Fruit fly (Drosophila melanogaster) whole organism, embryonic: ENCODE results near the gene Or65a.

ENCODE experiments used
- BEAF-32 ChIP-seq: fragments of 200-800 bp; sonication (Bioruptor generic); optimal IDR thresholded peaks from 3 replicates; lab custom pipeline; 2017; ENCODE audit warnings: missing biosample characterization, missing genetic modification characterization, mild to moderate bottlenecking, moderate library complexity, missing genetic modification reagents
- CG12769 ChIP-seq: fragments of 200-800 bp; sonication (Bioruptor generic); optimal IDR thresholded peaks from 2 replicates; lab custom pipeline; 2019; ENCODE audit warnings: missing biosample characterization, mild to moderate bottlenecking, missing genetic modification characterization, moderate library complexity
- CG15696 ChIP-seq: fragments of 200-800 bp; sonication (Bioruptor generic); optimal IDR thresholded peaks from 2 replicates; lab custom pipeline; 2019; ENCODE audit warnings: missing biosample characterization, mild to moderate bottlenecking, missing genetic modification characterization, moderate library complexity
- CG1602 ChIP-seq: fragments of 200-800 bp; sonication (Bioruptor generic); optimal IDR thresholded peaks from 3 replicates; lab custom pipeline; 2016; ENCODE audit warnings: missing biosample characterization, missing genetic modification characterization
- CG1832 ChIP-seq: fragments of 200-800 bp; sonication (Bioruptor generic); optimal IDR thresholded peaks from 2 replicates; lab custom pipeline; 2017; ENCODE audit warnings: missing biosample characterization, mild to moderate bottlenecking, missing genetic modification characterization, inconsistent platforms
- CG18619 ChIP-seq: fragments of 200-800 bp; sonication (Bioruptor generic); optimal IDR thresholded peaks from 3 replicates; lab custom pipeline; 2017; ENCODE audit warnings: missing biosample characterization, mild to moderate bottlenecking, missing genetic modification characterization
- CG2199 ChIP-seq: fragments of 200-800 bp; sonication (Bioruptor generic); IDR thresholded peaks from 3 replicates; pipeline ENCODE4 v1.3.6; 2022; ENCODE audit warnings: missing biosample characterization, missing genetic modification characterization
- CG6765 ChIP-seq: fragments of 200-800 bp; sonication (Bioruptor generic); optimal IDR thresholded peaks from 3 replicates; lab custom pipeline; 2017; ENCODE audit warnings: missing biosample characterization, mild to moderate bottlenecking, missing genetic modification characterization
- CG7745 ChIP-seq: fragments of 200-800 bp; sonication (Bioruptor generic); optimal IDR thresholded peaks from 2 replicates; lab custom pipeline; 2018; ENCODE audit warnings: missing biosample characterization, mild to moderate bottlenecking, missing genetic modification characterization, moderate library complexity
- CG7839 ChIP-seq: fragments of 200-800 bp; sonication (Bioruptor generic); optimal IDR thresholded peaks from 3 replicates; lab custom pipeline; 2018; ENCODE audit warnings: missing biosample characterization, mild to moderate bottlenecking, missing genetic modification characterization, moderate library complexity
- CG8359 ChIP-seq: fragments of 200-800 bp; sonication (Bioruptor generic); optimal IDR thresholded peaks from 2 replicates; lab custom pipeline; 2017; ENCODE audit warnings: missing biosample characterization, mild to moderate bottlenecking, missing genetic modification characterization, borderline replicate concordance
- CG8388 ChIP-seq: fragments of 200-800 bp; sonication (Bioruptor generic); optimal IDR thresholded peaks from 2 replicates; lab custom pipeline; 2019; ENCODE audit warnings: missing biosample characterization, mild to moderate bottlenecking, missing genetic modification characterization, moderate library complexity
- D19A ChIP-seq: fragments of 200-800 bp; optimal IDR thresholded peaks from 3 replicates; lab custom pipeline; 2019; ENCODE audit warnings: missing biosample characterization, mild to moderate bottlenecking, missing genetic modification characterization, moderate library complexity
- Drgx ChIP-seq: fragments of 200-800 bp; sonication (Bioruptor generic); IDR thresholded peaks from 2 replicates; pipeline ENCODE4 v1.3.6; 2022; ENCODE audit warnings: missing biosample characterization, missing genetic modification characterization
- Ets65A ChIP-seq: fragments of 200-800 bp; sonication (Bioruptor generic); peaks from one replicate; lab custom pipeline; 2016; ENCODE audit warnings: missing biosample characterization, missing genetic modification characterization
- Hr39 ChIP-seq: fragments of >200 bp; optimal IDR thresholded peaks from 2 replicates; lab custom pipeline; 2017
- Med ChIP-seq: fragments of 200-800 bp; sonication (Bioruptor generic); peaks from one replicate; lab custom pipeline; 2016; ENCODE audit warnings: missing biosample characterization, missing genetic modification characterization, mild to moderate bottlenecking, inconsistent platforms, moderate library complexity
- Rx ChIP-seq: fragments of 200-800 bp; sonication (Bioruptor generic); IDR thresholded peaks from 2 replicates; pipeline ENCODE4 v1.3.6; 2022; ENCODE audit warnings: missing biosample characterization, missing genetic modification characterization
- amos ChIP-seq: fragments of 200-800 bp; sonication (Bioruptor generic); IDR thresholded peaks from 2 replicates; pipeline ENCODE4 v1.3.6; 2022; ENCODE audit warnings: missing biosample characterization, missing genetic modification characterization; ENCODE audit not compliant: partially characterized antibody
- ara ChIP-seq: fragments of 200-800 bp; sonication (Bioruptor generic); IDR thresholded peaks from 2 replicates; pipeline ENCODE4 v1.3.6; 2022; ENCODE audit warnings: missing biosample characterization, missing genetic modification characterization
- bsh ChIP-seq, 2 experiments: fragments of 200-800 bp; sonication (Bioruptor generic); optimal IDR thresholded peaks; 2 replicates each; lab custom pipeline; 2017 to 2018; ENCODE audit warnings: mild to moderate bottlenecking in 2 of 2, missing biosample characterization in 2 of 2, missing genetic modification characterization in 2 of 2, moderate library complexity in 1 of 2
- corto ChIP-seq: fragments of 200-800 bp; sonication (Bioruptor generic); optimal IDR thresholded peaks from 2 replicates; lab custom pipeline; 2016; ENCODE audit warnings: missing biosample characterization, mild to moderate bottlenecking, missing genetic modification characterization, moderate library complexity
- exex ChIP-seq: fragments of 200-800 bp; sonication (Bioruptor generic); optimal IDR thresholded peaks from 4 replicates; lab custom pipeline; 2018; ENCODE audit warnings: missing biosample characterization, mild to moderate bottlenecking, missing genetic modification characterization, moderate library complexity
- grn ChIP-seq: fragments of 200-800 bp; sonication (Bioruptor generic); optimal IDR thresholded peaks from 3 replicates; lab custom pipeline; 2017; ENCODE audit warnings: missing biosample characterization, missing genetic modification characterization
- kni ChIP-seq: fragments of 200-800 bp; sonication (Bioruptor generic); optimal IDR thresholded peaks from 3 replicates; lab custom pipeline; 2017; ENCODE audit warnings: mild to moderate bottlenecking, missing biosample characterization, missing genetic modification reagents, missing genetic modification characterization
- lilli ChIP-seq: fragments of 200-800 bp; sonication (Bioruptor generic); optimal IDR thresholded peaks from 3 replicates; lab custom pipeline; 2016; ENCODE audit warnings: missing biosample characterization, missing genetic modification characterization
- mirr ChIP-seq: fragments of 200-800 bp; sonication (Bioruptor generic); optimal IDR thresholded peaks from 3 replicates; lab custom pipeline; 2018; ENCODE audit warnings: missing biosample characterization, mild to moderate bottlenecking, missing genetic modification characterization
- oc ChIP-seq: fragments of 200-800 bp; sonication (Bioruptor generic); optimal IDR thresholded peaks from 2 replicates; lab custom pipeline; 2018; ENCODE audit warnings: missing biosample characterization, mild to moderate bottlenecking, missing genetic modification characterization, moderate library complexity
- sd ChIP-seq: fragments of 200-800 bp; sonication (Bioruptor generic); optimal IDR thresholded peaks from 3 replicates; lab custom pipeline; 2018; ENCODE audit warnings: missing biosample characterization, mild to moderate bottlenecking, missing genetic modification characterization, moderate library complexity
- sqz ChIP-seq: fragments of 200-800 bp; sonication (Bioruptor generic); optimal IDR thresholded peaks from 3 replicates; lab custom pipeline; 2018; ENCODE audit warnings: missing biosample characterization, mild to moderate bottlenecking, missing genetic modification characterization
- yki ChIP-seq: fragments of >200 bp; optimal IDR thresholded peaks from 3 replicates; lab custom pipeline; 2018

The Or65a gene

DNA sequence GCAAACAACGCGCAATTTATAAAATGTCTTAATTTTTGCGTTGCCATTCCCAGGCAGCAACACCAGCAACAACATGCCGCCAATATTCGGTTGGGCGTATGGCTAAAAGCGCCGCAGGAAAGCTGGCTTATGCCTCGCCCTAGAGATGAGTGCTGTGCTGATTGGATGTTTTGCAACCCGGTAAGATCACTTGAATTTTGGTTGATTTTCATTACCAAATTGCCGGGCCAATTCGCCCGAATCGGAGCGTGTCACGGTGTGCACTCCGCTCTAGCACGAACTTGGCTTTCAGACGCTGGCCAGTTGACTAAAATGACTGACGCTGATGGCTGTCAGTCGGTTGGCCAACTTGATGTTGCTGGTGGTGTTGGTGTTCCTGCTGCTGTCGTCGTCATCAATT, 35.0 kb upstream of the Or65a start (continued):
- TF ChIP-seq CG1832 (no peak), corto (GFP tag; lab: Kevin White, UChicago) (peak; percentile 20), Rx (GFP tag; lab: Robert Waterston, UW) (no peak), Hr39 (no peak)

DNA sequence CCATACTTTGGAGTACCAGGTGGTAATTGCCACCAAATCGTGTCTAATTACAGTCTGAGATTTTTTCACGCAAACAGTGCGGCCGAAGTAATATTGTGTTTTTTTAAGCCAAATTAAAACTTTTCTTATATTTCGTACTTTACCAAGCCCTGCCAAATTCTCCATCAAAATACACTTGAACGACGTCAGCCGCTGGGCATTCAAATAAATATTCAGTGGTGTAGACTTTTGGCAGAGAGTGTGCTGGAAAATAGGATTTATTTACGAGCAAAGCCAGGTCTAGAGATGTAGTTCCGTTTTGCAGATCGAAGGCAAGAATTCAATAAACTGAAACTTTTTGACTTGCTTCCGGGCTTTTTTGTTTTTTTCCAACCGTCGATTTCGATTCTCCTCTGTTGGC, 23.8 kb upstream of the Or65a start:
- peak; percentile 55 for TF ChIP-seq CG8388 (GFP tag; lab: Kevin White, UChicago)
- TF ChIP-seq CG8359 (GFP tag; lab: Kevin White, UChicago): no peak
- TF ChIP-seq CG12769 (tag; lab: Kevin White, UChicago): no peak

dm6 chr3L:6302500-6302899, 17.9 kb upstream of the Or65a start:
- peak; percentile 7 for TF ChIP-seq D19A
- TF ChIP-seq yki (lab: Kevin White, UChicago): no peak

DNA sequence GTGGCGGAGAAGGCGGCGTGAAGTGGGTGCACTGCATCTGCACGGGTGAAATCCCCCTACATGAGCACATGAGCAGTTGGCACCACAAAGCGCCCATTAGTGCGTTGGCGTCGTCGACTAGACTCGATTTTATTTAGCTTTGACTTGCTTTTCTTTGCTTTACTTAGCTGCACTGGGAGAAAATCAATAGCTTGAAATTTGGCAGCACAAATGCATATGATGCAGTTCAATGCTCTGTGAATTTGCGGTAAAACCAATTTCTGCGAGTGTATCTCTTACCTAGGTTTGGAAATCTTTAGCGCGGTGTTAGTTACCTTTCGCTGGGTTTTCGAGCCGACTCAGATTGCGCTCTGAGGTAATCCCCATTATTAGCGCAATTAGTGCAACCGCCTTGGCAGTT, 15.6 kb upstream of the Or65a start:
- TF ChIP-seq Drgx (GFP tag; lab: Robert Waterston, UW): peak; percentile 58
- TF ChIP-seq amos (GFP tag; lab: Robert Waterston, UW): no peak

- peak; percentile 59 for TF ChIP-seq Drgx (GFP tag; lab: Robert Waterston, UW)
- TF ChIP-seq lilli (GFP tag; lab: Kevin White, UChicago): no peak
- TF ChIP-seq, all 482 proteins: peak for 1
Observed at dm6 chr3L:6307298-6307697, 13.1 kb upstream of the Or65a start.

DNA sequence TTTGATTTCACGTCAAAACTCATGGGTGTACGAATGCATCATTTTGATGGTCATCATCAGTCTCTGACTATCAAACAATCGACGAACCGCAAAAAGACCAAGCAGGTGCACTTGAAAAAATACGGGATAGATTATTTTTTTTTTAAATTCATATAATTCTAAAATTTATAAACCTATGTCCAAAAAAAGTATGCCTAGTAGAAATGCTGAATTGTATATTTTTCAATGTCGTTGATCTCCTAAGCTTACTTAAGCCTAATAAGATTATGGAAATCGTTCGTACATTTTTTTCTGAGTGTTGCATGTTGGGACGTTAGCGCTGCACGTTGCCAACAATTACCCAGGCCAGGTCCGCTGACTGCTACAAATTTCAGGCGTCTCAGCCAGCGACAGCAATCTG, 11.8 kb upstream of the Or65a start:
- TF ChIP-seq bsh (GFP tag; optimal IDR thresholded peaks at IDR 0.05; lab: Kevin White, UChicago) (peak in 1 of 2 experiments; percentile 17), Drgx (GFP tag; lab: Robert Waterston, UW) (peak; percentile 77), ara (GFP tag; lab: Robert Waterston, UW) (peak; percentile 41; the same call in 1 of the 2 replicates), CG6765 (GFP tag; lab: Kevin White, UChicago) (no peak), CG1602 (GFP tag; lab: Kevin White, UChicago) (no peak)

DNA sequence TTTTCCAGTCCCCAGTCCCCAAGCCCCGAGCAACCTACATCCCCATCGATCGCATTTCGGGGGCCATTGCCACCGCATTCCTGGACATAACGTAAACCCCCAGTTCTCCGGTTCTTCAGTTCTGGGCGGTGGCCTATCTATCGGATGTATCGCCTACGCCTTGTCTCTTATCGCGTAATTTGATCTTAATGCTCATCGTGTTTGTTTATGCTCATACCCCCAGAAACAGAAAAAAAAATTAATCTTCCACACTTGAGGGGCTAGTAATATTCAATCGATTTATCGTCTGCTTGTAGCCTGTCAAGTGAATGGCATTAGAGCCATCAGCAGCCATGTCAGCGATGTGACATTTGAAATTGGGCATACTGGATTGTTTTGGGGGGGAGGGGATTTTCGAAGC, 10.7 kb upstream of the Or65a start:
- TF ChIP-seq sqz (GFP tag; lab: Kevin White, UChicago): peak; percentile 43
- peak; percentile 97 for TF ChIP-seq grn (GFP tag; lab: Kevin White, UChicago)
- peak; percentile 49 for TF ChIP-seq Med (GFP tag; lab: Kevin White, UChicago)
- TF ChIP-seq Ets65A (GFP tag; lab: Kevin White, UChicago): peak; percentile 41
- TF ChIP-seq oc (tag; lab: Kevin White, UChicago): peak; percentile 67
- no peak for TF ChIP-seq CG15696 (tag; lab: Kevin White, UChicago)
- TF ChIP-seq BEAF-32 (GFP tag; lab: Kevin White, UChicago): no peak
- TF ChIP-seq kni: peak; percentile 86
- peak; percentile 75 for TF ChIP-seq CG7745 (tag; lab: Kevin White, UChicago)
- TF ChIP-seq CG7839 (tag; lab: Kevin White, UChicago): no peak
- TF ChIP-seq exex (tag; lab: Kevin White, UChicago): peak; percentile 76
- peak; percentile 86; the same call in 2 of the 3 replicates for TF ChIP-seq CG2199 (GFP tag; lab: Robert Waterston, UW)
- TF ChIP-seq mirr (GFP tag; lab: Kevin White, UChicago): peak; percentile 55
- TF ChIP-seq sd: peak; percentile 82
- TF ChIP-seq CG18619 (GFP tag; lab: Kevin White, UChicago): no peak
